Worm (Caenorhabditis elegans) whole organism, late embryonic: ENCODE data around the gene E02C12.8.

ENCODE experiments used
- F13H6.1 ChIP-seq: sonication (generic microtip); optimal IDR thresholded peaks from 2 replicates; lab custom pipeline; 2016; ENCODE audit warnings: missing genetic modification characterization, missing compliant biosample characterization
- ama-1 ChIP-seq: fragments of 150-350 bp; optimal IDR thresholded peaks from 2 replicates; lab custom pipeline; 2014
- dmd-4 ChIP-seq: sonication (generic microtip); optimal IDR thresholded peaks from 2 replicates; lab custom pipeline; 2016; ENCODE audit warnings: borderline replicate concordance, missing genetic modification characterization, missing compliant biosample characterization
- ets-4 ChIP-seq: sonication (generic microtip); optimal IDR thresholded peaks from 2 replicates; lab custom pipeline; 2016; ENCODE audit warnings: missing genetic modification characterization, missing compliant biosample characterization
- fkh-10 ChIP-seq: fragments of 150-350 bp; optimal IDR thresholded peaks from 2 replicates; lab custom pipeline; 2014; ENCODE audit warnings: missing biosample characterization, missing genetic modification reagents, missing genetic modification characterization
- gmeb-2 ChIP-seq: sonication (generic microtip); optimal IDR thresholded peaks from 2 replicates; lab custom pipeline; 2016; ENCODE audit warnings: missing genetic modification characterization, inconsistent platforms, missing compliant biosample characterization
- hlh-15 ChIP-seq: sonication (generic microtip); optimal IDR thresholded peaks from 2 replicates; lab custom pipeline; 2016; ENCODE audit warnings: missing genetic modification characterization, missing compliant biosample characterization
- nhr-11 ChIP-seq: fragments of 150-350 bp; optimal IDR thresholded peaks from 2 replicates; lab custom pipeline; 2014; ENCODE audit warnings: missing biosample characterization, missing genetic modification characterization
- odd-2 ChIP-seq: sonication (generic microtip); optimal IDR thresholded peaks from 2 replicates; lab custom pipeline; 2017; ENCODE audit warnings: antibody characterized with exemption, mild to moderate bottlenecking, missing genetic modification characterization, missing compliant biosample characterization
- pqm-1 ChIP-seq: sonication (generic microtip); optimal IDR thresholded peaks from 2 replicates; lab custom pipeline; 2016; ENCODE audit warnings: missing genetic modification characterization, missing compliant biosample characterization

DNA sequence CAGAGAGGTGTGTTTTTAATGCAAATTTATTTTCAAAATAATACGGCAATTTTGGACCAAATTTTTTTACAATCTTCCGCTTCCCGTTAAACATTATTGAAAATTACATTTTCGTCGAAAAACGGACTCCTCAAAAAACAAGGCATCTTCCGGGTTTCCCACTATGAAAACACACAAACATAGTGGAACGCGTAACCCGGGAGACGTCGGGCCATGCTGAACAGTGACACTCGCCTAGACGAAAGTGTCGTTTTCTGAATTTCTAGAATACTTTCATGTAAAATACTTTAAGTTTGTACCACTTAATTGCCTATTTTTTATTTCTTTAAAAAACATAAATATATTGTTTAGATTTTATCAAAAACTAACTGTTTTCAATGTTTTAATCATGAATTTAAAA is 18.5 kb upstream of the E02C12.8 start:
- TF ChIP-seq fkh-10 (GFP tag; lab: Kevin White, UChicago) (no peak), gmeb-2 (tag; lab: Kevin White, UChicago) (no peak), F13H6.1 (no peak), odd-2 (tag; lab: Kevin White, UChicago) (no peak), ets-4 (tag; lab: Kevin White, UChicago) (no peak), pqm-1 (tag; lab: Kevin White, UChicago) (no peak), ama-1 (lab: Kevin White, UChicago) (no peak), hlh-15 (no peak), nhr-11 (tag; lab: Kevin White, UChicago) (no peak), dmd-4 (tag; lab: Kevin White, UChicago) (no peak)
